Worm (Caenorhabditis elegans) whole organism, L2 larva: Measurements from ENCODE around the gene lgc-1.

ENCODE experiments used
- C34F6.9 ChIP-seq: fragments of 150-350 bp; optimal IDR thresholded peaks from 2 replicates; lab custom pipeline; 2014; ENCODE audit warnings: missing biosample characterization, missing genetic modification characterization
- R02D3.7 ChIP-seq: fragments of 150-350 bp; optimal IDR thresholded peaks from 2 replicates; lab custom pipeline; 2014; ENCODE audit warnings: missing biosample characterization, missing genetic modification characterization
- Y55F3AM.14 ChIP-seq: fragments of 200-800 bp; sonication (Bioruptor generic); optimal IDR thresholded peaks from 2 replicates; lab custom pipeline; 2018; ENCODE audit warnings: mild to moderate bottlenecking, missing genetic modification characterization, missing compliant biosample characterization
- ZK546.5 ChIP-seq: sonication (generic microtip); optimal IDR thresholded peaks from 2 replicates; lab custom pipeline; 2017; ENCODE audit warnings: missing biosample characterization, missing genetic modification characterization
- ama-1 ChIP-seq: fragments of 150-350 bp; optimal IDR thresholded peaks from 2 replicates; lab custom pipeline; 2018; ENCODE audit warnings: inconsistent platforms
- blmp-1 ChIP-seq: sonication (generic microtip); optimal IDR thresholded peaks from 2 replicates; lab custom pipeline; 2017; ENCODE audit warnings: missing genetic modification characterization, mild to moderate bottlenecking, missing compliant biosample characterization, antibody characterized with exemption, moderate library complexity; ENCODE audit not compliant: insufficient read depth
- dmd-4 ChIP-seq: sonication (generic microtip); optimal IDR thresholded peaks from 2 replicates; lab custom pipeline; 2017; ENCODE audit warnings: missing biosample characterization, missing genetic modification characterization
- egl-27 ChIP-seq: sonication (generic microtip); optimal IDR thresholded peaks from 3 replicates; lab custom pipeline; 2017; ENCODE audit warnings: missing biosample characterization, missing genetic modification reagents, missing genetic modification characterization
- elt-1 ChIP-seq: fragments of 150-350 bp; optimal IDR thresholded peaks from 2 replicates; lab custom pipeline; 2014; ENCODE audit warnings: missing biosample characterization, missing genetic modification characterization
- elt-3 ChIP-seq: sonication (generic microtip); optimal IDR thresholded peaks from 2 replicates; lab custom pipeline; 2017; ENCODE audit warnings: missing biosample characterization, missing genetic modification characterization
- gmeb-1 ChIP-seq: fragments of 150-350 bp; optimal IDR thresholded peaks from 2 replicates; lab custom pipeline; 2014; ENCODE audit warnings: missing biosample characterization, missing genetic modification characterization
- lin-11 ChIP-seq: fragments of 150-350 bp; sonication (generic microtip); optimal IDR thresholded peaks from 2 replicates; lab custom pipeline; 2014; ENCODE audit warnings: missing biosample characterization, missing genetic modification characterization, inconsistent platforms, mixed read lengths
- lin-39 ChIP-seq: fragments of 150-350 bp; optimal IDR thresholded peaks from 2 replicates; lab custom pipeline; 2014; ENCODE audit warnings: missing biosample characterization, missing genetic modification reagents, missing genetic modification characterization
- lsy-2 ChIP-seq, 2 experiments: fragments of 150-350 bp in 1 of 2; sonication (generic microtip) in 1 of 2; optimal IDR thresholded peaks; 2 replicates each; lab custom pipeline; 2014 to 2017; ENCODE audit warnings: missing biosample characterization in 2 of 2, missing genetic modification characterization in 2 of 2
- mab-5 ChIP-seq: fragments of 150-350 bp; optimal IDR thresholded peaks from 2 replicates; lab custom pipeline; 2014; ENCODE audit warnings: missing biosample characterization, missing genetic modification characterization
- mbf-1 ChIP-seq: sonication (generic microtip); optimal IDR thresholded peaks from 2 replicates; lab custom pipeline; 2017; ENCODE audit warnings: missing biosample characterization, missing genetic modification characterization
- mdl-1 ChIP-seq, 2 experiments: fragments of 150-350 bp in 1 of 2; sonication (generic microtip) in 1 of 2; optimal IDR thresholded peaks; 2 replicates each; lab custom pipeline; 2017; ENCODE audit warnings: missing biosample characterization in 2 of 2, missing genetic modification characterization in 2 of 2
- nhr-10 ChIP-seq: sonication (generic microtip); optimal IDR thresholded peaks from 2 replicates; lab custom pipeline; 2017; ENCODE audit warnings: missing biosample characterization, missing genetic modification characterization
- nhr-11 ChIP-seq: fragments of 150-350 bp; optimal IDR thresholded peaks from 2 replicates; lab custom pipeline; 2014; ENCODE audit warnings: missing biosample characterization, missing genetic modification characterization
- nhr-12 ChIP-seq: fragments of 150-350 bp; optimal IDR thresholded peaks from 2 replicates; lab custom pipeline; 2014; ENCODE audit warnings: missing biosample characterization, missing genetic modification characterization
- nhr-129 ChIP-seq: fragments of 150-350 bp; optimal IDR thresholded peaks from 2 replicates; lab custom pipeline; 2014; ENCODE audit warnings: missing biosample characterization, missing genetic modification characterization
- nhr-25 ChIP-seq: fragments of 150-350 bp; sonication (generic microtip); optimal IDR thresholded peaks from 3 replicates; lab custom pipeline; 2014; ENCODE audit warnings: missing biosample characterization, missing genetic modification characterization
- nhr-6 ChIP-seq: fragments of 150-350 bp; optimal IDR thresholded peaks from 2 replicates; lab custom pipeline; 2014; ENCODE audit warnings: missing biosample characterization, missing genetic modification characterization
- nhr-77 ChIP-seq: fragments of 150-350 bp; optimal IDR thresholded peaks from 2 replicates; lab custom pipeline; 2014; ENCODE audit warnings: missing biosample characterization, missing genetic modification characterization
- skn-1 ChIP-seq: sonication (generic microtip); optimal IDR thresholded peaks from 2 replicates; lab custom pipeline; 2017; ENCODE audit warnings: missing biosample characterization, missing genetic modification characterization
- sma-3 ChIP-seq: sonication (generic microtip); optimal IDR thresholded peaks from 2 replicates; lab custom pipeline; 2016; ENCODE audit warnings: missing genetic modification reagents, missing genetic modification characterization, missing compliant biosample characterization
- sma-9 ChIP-seq, 2 experiments: fragments of 150-350 bp in 1 of 2; sonication (generic microtip) in 1 of 2; optimal IDR thresholded peaks; 2 replicates each; lab custom pipeline; 2014 to 2016; ENCODE audit warnings: missing genetic modification characterization in 2 of 2, mild to moderate bottlenecking in 1 of 2, missing biosample characterization in 1 of 2, missing compliant biosample characterization in 1 of 2, missing genetic modification reagents in 1 of 2, moderate library complexity in 1 of 2
- snpc-4 ChIP-seq: fragments of 150-350 bp; optimal IDR thresholded peaks from 2 replicates; lab custom pipeline; 2014; ENCODE audit warnings: missing biosample characterization, missing genetic modification characterization
- unc-39 ChIP-seq: fragments of 150-350 bp; optimal IDR thresholded peaks from 2 replicates; lab custom pipeline; 2014; ENCODE audit warnings: missing biosample characterization, missing genetic modification characterization
- unc-55 ChIP-seq: fragments of 150-350 bp; sonication (generic microtip); optimal IDR thresholded peaks from 3 replicates; lab custom pipeline; 2014; ENCODE audit warnings: missing biosample characterization, missing genetic modification reagents, missing genetic modification characterization
- zag-1 ChIP-seq: fragments of 150-350 bp; optimal IDR thresholded peaks from 2 replicates; lab custom pipeline; 2014; ENCODE audit warnings: missing biosample characterization, missing genetic modification characterization
- ztf-11 ChIP-seq: sonication (generic microtip); optimal IDR thresholded peaks from 2 replicates; lab custom pipeline; 2017; ENCODE audit warnings: missing biosample characterization, missing genetic modification characterization

The lgc-1 gene

ce11 chrV:4134728-4135127 is at the start of gene lgc-1:
TSS of gene lgc-1 (plus strand) at chrV:4135028.
- TF ChIP-seq elt-1 (tag; lab: Kevin White, UChicago) = no peak
- no peak for TF ChIP-seq blmp-1 (tag; lab: Kevin White, UChicago)
- TF ChIP-seq snpc-4 = no peak
- no peak for TF ChIP-seq mab-5 (tag; lab: Kevin White, UChicago)
- TF ChIP-seq nhr-77 (tag; lab: Kevin White, UChicago) = no peak
- no peak for TF ChIP-seq unc-39
- TF ChIP-seq mdl-1 (tag; optimal IDR thresholded peaks at IDR 0.05; lab: Kevin White, UChicago) = no peak
- no peak for TF ChIP-seq C34F6.9

ce11 chrV:4094740-4095139 is 40.1 kb upstream of the lgc-1 start, which contains the start of gene nhr-181:
TSS of gene nhr-181 (plus strand) at chrV:4095040.
- TF ChIP-seq snpc-4 (no peak), lsy-2 (tag; optimal IDR thresholded peaks at IDR 0.05; lab: Kevin White, UChicago) (no peak), nhr-77 (tag; lab: Kevin White, UChicago) (no peak), nhr-12 (tag; lab: Kevin White, UChicago) (no peak), egl-27 (tag; lab: Kevin White, UChicago) (no peak), R02D3.7 (tag; lab: Kevin White, UChicago) (no peak)

- TF ChIP-seq nhr-129 (tag; lab: Kevin White, UChicago) = no peak
- TF ChIP-seq lin-11 = no peak
- TF ChIP-seq sma-9 (GFP tag; optimal IDR thresholded peaks at IDR 0.05; lab: Kevin White, UChicago) = no peak
- no peak for TF ChIP-seq sma-9 (tag; optimal IDR thresholded peaks at IDR 0.05; lab: Kevin White, UChicago)
- no peak for TF ChIP-seq nhr-25
These were observed 33.3 kb upstream of the lgc-1 start, which contains the start of gene srj-40 for ce11 chrV:4101567-4101966. TSS of gene srj-40 (plus strand) at chrV:4101867.

ce11 chrV:4104298-4104697 is 30.5 kb upstream of the lgc-1 start, which contains the start of gene srj-39:
TSS of gene srj-39 (plus strand) at chrV:4104598.
- no peak for TF ChIP-seq blmp-1 (tag; lab: Kevin White, UChicago)
- TF ChIP-seq sma-9 (GFP tag; optimal IDR thresholded peaks at IDR 0.05; lab: Kevin White, UChicago) = no peak
- TF ChIP-seq sma-9 (tag; optimal IDR thresholded peaks at IDR 0.05; lab: Kevin White, UChicago) = no peak
- TF ChIP-seq ztf-11 = no peak
- no peak for TF ChIP-seq egl-27 (tag; lab: Kevin White, UChicago)
- TF ChIP-seq nhr-10 (tag; lab: Kevin White, UChicago) = no peak
- TF ChIP-seq unc-55 = no peak
- TF ChIP-seq gmeb-1 (tag; lab: Kevin White, UChicago) = no peak
- TF ChIP-seq mab-5 (tag; lab: Kevin White, UChicago) = no peak
- no peak for TF ChIP-seq lin-39 (tag; lab: Kevin White, UChicago)
- TF ChIP-seq nhr-11 (tag; lab: Kevin White, UChicago) = no peak
- TF ChIP-seq zag-1 (tag; lab: Kevin White, UChicago) = no peak
- no peak for TF ChIP-seq nhr-6
- TF ChIP-seq sma-3 (GFP tag; lab: Kevin White, UChicago) = no peak
- TF ChIP-seq nhr-25 = no peak
- TF ChIP-seq elt-3 = no peak
- no peak for TF ChIP-seq ZK546.5 (tag; lab: Kevin White, UChicago)
- TF ChIP-seq ama-1 (lab: Kevin White, UChicago) = no peak
- no peak for TF ChIP-seq nhr-12 (tag; lab: Kevin White, UChicago)
- TF ChIP-seq lsy-2 (tag; optimal IDR thresholded peaks at IDR 0.05; lab: Kevin White, UChicago) = no peak

- TF ChIP-seq Y55F3AM.14 (GFP tag; lab: Kevin White, UChicago) (no peak), lin-11 (no peak), skn-1 (no peak), unc-55 (no peak), mbf-1 (tag; lab: Kevin White, UChicago) (no peak), nhr-12 (tag; lab: Kevin White, UChicago) (no peak), ama-1 (lab: Kevin White, UChicago) (no peak), nhr-10 (tag; lab: Kevin White, UChicago) (no peak), sma-9 (GFP tag; optimal IDR thresholded peaks at IDR 0.05; lab: Kevin White, UChicago) (no peak), sma-9 (tag; optimal IDR thresholded peaks at IDR 0.05; lab: Kevin White, UChicago) (no peak), ZK546.5 (tag; lab: Kevin White, UChicago) (no peak), dmd-4 (tag; lab: Kevin White, UChicago) (no peak)
These were observed 28.1 kb upstream of the lgc-1 start for ce11 chrV:4106688-4107087.
